Worm (Caenorhabditis elegans): ENCODE data around the gene W03F9.11.

- TF ChIP-seq Y79H2A.3 (GFP tag; conservative IDR thresholded peaks at IDR 0.05) = no peak
- no peak for TF ChIP-seq F22D6.2 (tag; optimal IDR thresholded peaks at IDR 0.05)
Measured at ce11 chrV:153867-154266, 12.7 kb upstream of the W03F9.11 start.
